Worm (Caenorhabditis elegans) whole organism, L4/young adult: ENCODE results near the gene T11F9.14.

ENCODE experiments used
- W03F9.2 ChIP-seq: fragments of 150-350 bp; optimal IDR thresholded peaks from 2 replicates; lab custom pipeline; 2014; ENCODE audit warnings: missing biosample characterization, missing genetic modification characterization
- dao-5 ChIP-seq: sonication (generic microtip); optimal IDR thresholded peaks from 2 replicates; lab custom pipeline; 2016; ENCODE audit warnings: missing genotype, missing genetic modification characterization, moderate library complexity, missing compliant biosample characterization
- him-1 ChIP-seq: sonication (generic microtip); optimal IDR thresholded peaks from 2 replicates; lab custom pipeline; 2016; ENCODE audit warnings: missing genotype, missing genetic modification reagents, missing genetic modification characterization, missing compliant biosample characterization

- TF ChIP-seq him-1: no peak
- no peak for TF ChIP-seq W03F9.2 (tag; lab: Kevin White, UChicago)
- TF ChIP-seq dao-5 (tag; lab: Kevin White, UChicago): no peak
Measured at ce11 chrV:11446297-11446696, 34.3 kb downstream of the T11F9.14 start, which contains the start of gene mig-17.
